Worm (Caenorhabditis elegans): Measurements from ENCODE around the gene ZC239.4.

- TF ChIP-seq him-1 (tag; optimal IDR thresholded peaks at IDR 0.05) (no peak), dao-5 (tag; optimal IDR thresholded peaks at IDR 0.05) (no peak), W03F9.2 (tag; optimal IDR thresholded peaks at IDR 0.05) (no peak)
Measured at ce11 chrII:3262504-3262903, 48.5 kb downstream of the ZC239.4 start, which contains the start of gene F02E11.2.
